Fruit fly (Drosophila melanogaster) whole organism, prepupa: ENCODE data around the gene Mtpalpha.

Experiments
- CG10669 ChIP-seq: fragments of 200-800 bp; sonication (Bioruptor generic); optimal IDR thresholded peaks from 3 replicates; lab custom pipeline; 2018; ENCODE audit warnings: missing biosample characterization, mild to moderate bottlenecking, missing genetic modification characterization, moderate library complexity
- CG11294 ChIP-seq: fragments of 200-800 bp; sonication (Bioruptor generic); IDR thresholded peaks from 2 replicates; pipeline ENCODE4 v1.3.6; 2022; ENCODE audit warnings: missing biosample characterization, missing genetic modification characterization
- CG11762 ChIP-seq: fragments of 200-800 bp; sonication (Bioruptor generic); optimal IDR thresholded peaks from 3 replicates; lab custom pipeline; 2016; ENCODE audit warnings: missing biosample characterization, missing genetic modification characterization; ENCODE audit not compliant: insufficient read depth
- CG11902 ChIP-seq: fragments of 200-800 bp; sonication (Bioruptor generic); optimal IDR thresholded peaks from 3 replicates; lab custom pipeline; 2016; ENCODE audit warnings: missing biosample characterization, missing genetic modification characterization
- CG15336 ChIP-seq: fragments of 200-800 bp; sonication (Bioruptor generic); IDR thresholded peaks from 2 replicates; pipeline ENCODE4 v1.3.6; 2022; ENCODE audit warnings: missing biosample characterization, missing genetic modification characterization
- CG1621 ChIP-seq: fragments of 200-800 bp; sonication (Bioruptor generic); optimal IDR thresholded peaks from 3 replicates; lab custom pipeline; 2018; ENCODE audit warnings: missing biosample characterization, mild to moderate bottlenecking, missing genetic modification characterization
- CG3032 ChIP-seq: fragments of 200-800 bp; optimal IDR thresholded peaks from 2 replicates; lab custom pipeline; 2019; ENCODE audit warnings: missing biosample characterization, mild to moderate bottlenecking, missing genetic modification characterization, moderate library complexity
- CG31627 ChIP-seq: fragments of 200-800 bp; sonication (Bioruptor generic); optimal IDR thresholded peaks from 3 replicates; lab custom pipeline; 2016; ENCODE audit warnings: missing biosample characterization, missing genetic modification characterization
- CG32006 ChIP-seq: fragments of 200-800 bp; sonication (Bioruptor generic); optimal IDR thresholded peaks from 3 replicates; lab custom pipeline; 2017; ENCODE audit warnings: missing biosample characterization, mild to moderate bottlenecking, missing genetic modification characterization
- CG34406 ChIP-seq: fragments of 200-800 bp; sonication (Bioruptor generic); optimal IDR thresholded peaks from 3 replicates; lab custom pipeline; 2016; ENCODE audit warnings: missing biosample characterization, missing genetic modification characterization
- CG3919 ChIP-seq: fragments of 200-800 bp; sonication (Bioruptor generic); optimal IDR thresholded peaks from 3 replicates; lab custom pipeline; 2016; ENCODE audit warnings: missing biosample characterization, missing genetic modification characterization
- CG4318 ChIP-seq: fragments of 200-800 bp; sonication (Bioruptor generic); optimal IDR thresholded peaks from 3 replicates; lab custom pipeline; 2017; ENCODE audit warnings: missing biosample characterization, mild to moderate bottlenecking, missing genetic modification characterization
- CG6163 ChIP-seq: fragments of 200-800 bp; sonication (Bioruptor generic); IDR thresholded peaks from 3 replicates; pipeline ENCODE4 v1.3.6; 2022; ENCODE audit warnings: missing biosample characterization, missing genetic modification characterization
- CG6276 ChIP-seq: fragments of 200-800 bp; sonication (Bioruptor generic); optimal IDR thresholded peaks from 2 replicates; lab custom pipeline; 2017; ENCODE audit warnings: missing biosample characterization, mild to moderate bottlenecking, missing genetic modification characterization
- CG6792 ChIP-seq: fragments of 200-800 bp; sonication (Bioruptor generic); optimal IDR thresholded peaks from 3 replicates; lab custom pipeline; 2016; ENCODE audit warnings: missing biosample characterization, missing genetic modification characterization
- CG6808 ChIP-seq: fragments of 200-800 bp; sonication (Bioruptor generic); optimal IDR thresholded peaks from 3 replicates; lab custom pipeline; 2017; ENCODE audit warnings: missing biosample characterization, missing genetic modification characterization, mild to moderate bottlenecking, moderate library complexity, missing genetic modification reagents
- CG6854 ChIP-seq: fragments of 200-800 bp; sonication (Bioruptor generic); optimal IDR thresholded peaks from 2 replicates; lab custom pipeline; 2017; ENCODE audit warnings: missing biosample characterization, mild to moderate bottlenecking, missing genetic modification characterization
- CG7368 ChIP-seq: fragments of 200-800 bp; sonication (Bioruptor generic); optimal IDR thresholded peaks from 3 replicates; lab custom pipeline; 2016; ENCODE audit warnings: missing biosample characterization, missing genetic modification characterization
- CG8119 ChIP-seq: fragments of 200-800 bp; sonication (Bioruptor generic); IDR thresholded peaks from 3 replicates; pipeline ENCODE4 v1.3.6; 2022; ENCODE audit warnings: missing biosample characterization, missing genetic modification characterization
- CG8319 ChIP-seq: fragments of 200-800 bp; sonication (Bioruptor generic); optimal IDR thresholded peaks from 3 replicates; lab custom pipeline; 2016; ENCODE audit warnings: missing biosample characterization, missing genetic modification characterization
- CG8632 ChIP-seq: fragments of 200-800 bp; sonication (Bioruptor generic); optimal IDR thresholded peaks from 3 replicates; lab custom pipeline; 2016; ENCODE audit warnings: missing biosample characterization, missing genetic modification characterization
- CG9139 ChIP-seq: fragments of 200-800 bp; sonication (Bioruptor generic); optimal IDR thresholded peaks from 3 replicates; lab custom pipeline; 2017; ENCODE audit warnings: missing biosample characterization, mild to moderate bottlenecking, missing genetic modification characterization
- Eip78C ChIP-seq: fragments of 200-800 bp; sonication (Bioruptor generic); peaks from one replicate; lab custom pipeline; 2016; ENCODE audit warnings: missing biosample characterization, missing genetic modification characterization
- Ets21C ChIP-seq: fragments of 200-800 bp; sonication (Bioruptor generic); optimal IDR thresholded peaks from 3 replicates; lab custom pipeline; 2016; ENCODE audit warnings: missing biosample characterization, missing genetic modification characterization
- Ets96B ChIP-seq: fragments of 200-800 bp; optimal IDR thresholded peaks from 2 replicates; lab custom pipeline; 2019; ENCODE audit warnings: missing biosample characterization, mild to moderate bottlenecking, missing genetic modification characterization, moderate library complexity
- Gug ChIP-seq: fragments of 200-800 bp; sonication (Bioruptor generic); IDR thresholded peaks from 2 replicates; pipeline ENCODE4 v1.3.6; 2022; ENCODE audit warnings: missing biosample characterization, missing genetic modification characterization
- Hr38 ChIP-seq: sonication (Bioruptor generic); optimal IDR thresholded peaks from 2 replicates; lab custom pipeline; 2016; ENCODE audit warnings: missing biosample characterization, missing genetic modification characterization
- Hr39 ChIP-seq: fragments of 200-800 bp; sonication (Bioruptor generic); optimal IDR thresholded peaks from 2 replicates; lab custom pipeline; 2016; ENCODE audit warnings: missing biosample characterization, missing genetic modification characterization
- Hr4 ChIP-seq: fragments of 200-800 bp; sonication (Bioruptor generic); optimal IDR thresholded peaks from 3 replicates; lab custom pipeline; 2016; ENCODE audit warnings: missing biosample characterization, missing genetic modification characterization
- Lpt ChIP-seq: fragments of 200-800 bp; sonication (Bioruptor generic); optimal IDR thresholded peaks from 3 replicates; lab custom pipeline; 2016; ENCODE audit warnings: missing biosample characterization, missing genetic modification characterization
- Met ChIP-seq: fragments of 200-800 bp; sonication (Bioruptor generic); optimal IDR thresholded peaks from 3 replicates; lab custom pipeline; 2016; ENCODE audit warnings: missing biosample characterization, missing genetic modification characterization
- OdsH ChIP-seq: fragments of 200-800 bp; sonication (Bioruptor generic); optimal IDR thresholded peaks from 3 replicates; lab custom pipeline; 2016; ENCODE audit warnings: missing biosample characterization, missing genetic modification characterization
- Sox102F ChIP-seq: fragments of 200-800 bp; sonication (Bioruptor generic); optimal IDR thresholded peaks from 2 replicates; lab custom pipeline; 2016; ENCODE audit warnings: missing biosample characterization, mild to moderate bottlenecking, missing genetic modification characterization
- Sox15 ChIP-seq: fragments of 200-800 bp; sonication (Bioruptor generic); optimal IDR thresholded peaks from 3 replicates; lab custom pipeline; 2016; ENCODE audit warnings: missing biosample characterization, missing genetic modification characterization
- achi ChIP-seq: fragments of 200-800 bp; sonication (Bioruptor generic); optimal IDR thresholded peaks from 3 replicates; lab custom pipeline; 2016; ENCODE audit warnings: missing biosample characterization, missing genetic modification characterization
- acj6 ChIP-seq: fragments of 200-800 bp; sonication (Bioruptor generic); optimal IDR thresholded peaks from 3 replicates; lab custom pipeline; 2016; ENCODE audit warnings: missing biosample characterization, missing genetic modification characterization
- cyc ChIP-seq: fragments of 200-800 bp; sonication (Bioruptor generic); optimal IDR thresholded peaks from 3 replicates; lab custom pipeline; 2016; ENCODE audit warnings: missing biosample characterization, missing genetic modification characterization
- dsx ChIP-seq: fragments of 200-800 bp; optimal IDR thresholded peaks from 3 replicates; lab custom pipeline; 2019; ENCODE audit warnings: missing biosample characterization, mild to moderate bottlenecking, missing genetic modification characterization, moderate library complexity; ENCODE audit not compliant: poor library complexity, severe bottlenecking
- eg ChIP-seq: fragments of 200-800 bp; sonication (Bioruptor generic); IDR thresholded peaks from 3 replicates; pipeline ENCODE4 v1.3.6; 2022; ENCODE audit warnings: missing biosample characterization, missing genetic modification characterization
- esn ChIP-seq: fragments of 200-800 bp; sonication (Bioruptor generic); optimal IDR thresholded peaks from 2 replicates; lab custom pipeline; 2016; ENCODE audit warnings: missing biosample characterization, mild to moderate bottlenecking, missing genetic modification characterization, moderate library complexity
- fd59A ChIP-seq: fragments of 200-800 bp; sonication (Bioruptor generic); optimal IDR thresholded peaks from 2 replicates; lab custom pipeline; 2017; ENCODE audit warnings: missing biosample characterization, mild to moderate bottlenecking, missing genetic modification characterization, missing genetic modification reagents
- fd85E ChIP-seq: fragments of 200-800 bp; sonication (Bioruptor generic); optimal IDR thresholded peaks from 3 replicates; lab custom pipeline; 2016; ENCODE audit warnings: missing biosample characterization, missing genetic modification characterization
- fkh ChIP-seq: fragments of 200-800 bp; sonication (Bioruptor generic); optimal IDR thresholded peaks from 3 replicates; lab custom pipeline; 2017; ENCODE audit warnings: missing biosample characterization, mild to moderate bottlenecking, missing genetic modification characterization, moderate library complexity
- lz ChIP-seq: fragments of 200-800 bp; sonication (Bioruptor generic); optimal IDR thresholded peaks from 3 replicates; lab custom pipeline; 2016; ENCODE audit warnings: missing biosample characterization, missing genetic modification characterization
- net ChIP-seq: fragments of 200-800 bp; sonication (Bioruptor generic); optimal IDR thresholded peaks from 3 replicates; lab custom pipeline; 2016; ENCODE audit warnings: missing biosample characterization, missing genetic modification characterization
- pdm3 ChIP-seq: fragments of 200-800 bp; sonication (Bioruptor generic); optimal IDR thresholded peaks from 3 replicates; lab custom pipeline; 2016; ENCODE audit warnings: missing biosample characterization, missing genetic modification characterization
- salr ChIP-seq, 2 experiments: fragments of 200-800 bp; sonication (Bioruptor generic); optimal IDR thresholded peaks; 3 replicates each; lab custom pipeline; 2016 to 2018; ENCODE audit warnings: missing biosample characterization in 2 of 2, missing genetic modification characterization in 2 of 2, mild to moderate bottlenecking in 1 of 2
- spab ChIP-seq: fragments of 200-800 bp; sonication (Bioruptor generic); optimal IDR thresholded peaks from 2 replicates; lab custom pipeline; 2017; ENCODE audit warnings: missing biosample characterization, mild to moderate bottlenecking, missing genetic modification characterization, missing genetic modification reagents
- ss ChIP-seq, 2 experiments: fragments of 200-800 bp; sonication (Bioruptor generic); optimal IDR thresholded peaks; 2 replicates in 1 of 2; 3 replicates in 1 of 2; lab custom pipeline; 2017 to 2018; ENCODE audit warnings: mild to moderate bottlenecking in 2 of 2, missing biosample characterization in 2 of 2, missing genetic modification characterization in 2 of 2, moderate library complexity in 1 of 2
- svp ChIP-seq: fragments of 200-800 bp; sonication (Bioruptor generic); peaks from one replicate; lab custom pipeline; 2016; ENCODE audit warnings: missing biosample characterization, missing genetic modification characterization
- vri ChIP-seq: fragments of 200-800 bp; sonication (Bioruptor generic); optimal IDR thresholded peaks from 3 replicates; lab custom pipeline; 2016; ENCODE audit warnings: missing biosample characterization, mild to moderate bottlenecking, missing genetic modification characterization

Gene Mtpalpha

dm6 chr2L:9576269-9576933, at the start of gene Mtpalpha:
Gene Mtpalpha (minus strand): TSS chr2L:9576769.
- TF ChIP-seq cyc (peak; percentile 48), CG6163 (GFP tag; lab: Robert Waterston, UW) (peak; percentile 84), achi (GFP tag; lab: Kevin White, UChicago) (peak; percentile 67), CG11294 (GFP tag; lab: Robert Waterston, UW) (peak; percentile 40; the same call in 1 of the 2 replicates), Gug (GFP tag; lab: Robert Waterston, UW) (peak; percentile 66), Met (GFP tag; lab: Kevin White, UChicago) (peak; percentile 57), CG8632 (GFP tag; lab: Kevin White, UChicago) (peak; percentile 71), Hr39 (no peak), esn (peak; percentile 43), dsx (peak; percentile 67), pdm3 (peak; percentile 58), CG11902 (GFP tag; lab: Kevin White, UChicago) (no peak), fkh (GFP tag; lab: Kevin White, UChicago) (no peak), vri (GFP tag; lab: Kevin White, UChicago) (no peak), CG4318 (GFP tag; lab: Kevin White, UChicago) (peak; percentile 40), CG7368 (GFP tag; lab: Kevin White, UChicago) (peak; percentile 89), CG10669 (GFP tag; lab: Kevin White, UChicago) (peak; percentile 89), lz (GFP tag; lab: Kevin White, UChicago) (peak; percentile 32), CG6854 (peak; percentile 99), CG6792 (GFP tag; lab: Kevin White, UChicago) (no peak), spab (GFP tag; lab: Kevin White, UChicago) (peak; percentile 96), CG34406 (GFP tag; lab: Kevin White, UChicago) (peak; percentile 49), CG6808 (peak; percentile 99), CG32006 (peak; percentile 75), Hr38 (peak; percentile 22), Lpt (GFP tag; lab: Kevin White, UChicago) (peak; percentile 90), ss (GFP tag; optimal IDR thresholded peaks at IDR 0.05; lab: Kevin White, UChicago) (peak; percentile 99 to 100), CG15336 (GFP tag; lab: Robert Waterston, UW) (peak; percentile 86), CG3919 (peak; percentile 87), Sox15 (no peak), CG9139 (GFP tag; lab: Kevin White, UChicago) (peak; percentile 99), Eip78C (GFP tag; lab: Kevin White, UChicago) (peak; percentile 94), eg (GFP tag; lab: Robert Waterston, UW) (peak; percentile 93), svp (GFP tag; lab: Kevin White, UChicago) (peak; percentile 79), fd85E (GFP tag; lab: Kevin White, UChicago) (peak; percentile 75), CG8119 (peak; percentile 92), CG3032 (tag; lab: Kevin White, UChicago) (peak; percentile 64), CG8319 (GFP tag; lab: Kevin White, UChicago) (peak; percentile 83), Sox102F (GFP tag; lab: Kevin White, UChicago) (peak; percentile 78), acj6 (no peak), OdsH (GFP tag; lab: Kevin White, UChicago) (peak; percentile 58), CG11762 (GFP tag; lab: Kevin White, UChicago) (peak; percentile 91), Ets21C (GFP tag; lab: Kevin White, UChicago) (no peak), CG31627 (peak; percentile 51), Ets96B (tag; lab: Kevin White, UChicago) (peak; percentile 75), Hr4 (peak; percentile 80), net (GFP tag; lab: Kevin White, UChicago) (peak; percentile 97), CG1621 (tag; lab: Kevin White, UChicago) (peak; percentile 93), fd59A (GFP tag; lab: Kevin White, UChicago) (peak; percentile 9), salr (GFP tag; optimal IDR thresholded peaks at IDR 0.05; lab: Kevin White, UChicago) (peak; percentile 81 to 89), CG6276 (peak; percentile 100)
